Worm (Caenorhabditis elegans) whole organism, L1 larva: Measurements from ENCODE around the gene C07B5.4.

Experiments used
- Y116A8C.19 ChIP-seq: sonication (generic microtip); optimal IDR thresholded peaks from 2 replicates; lab custom pipeline; 2016; ENCODE audit warnings: missing compliant biosample characterization, missing genetic modification characterization, borderline replicate concordance
- alr-1 ChIP-seq: fragments of 200-800 bp; sonication (Bioruptor generic); optimal IDR thresholded peaks from 2 replicates; lab custom pipeline; 2018; ENCODE audit warnings: borderline replicate concordance, mild to moderate bottlenecking, missing genetic modification characterization, missing compliant biosample characterization
- blmp-1 ChIP-seq: fragments of 150-350 bp; optimal IDR thresholded peaks from 2 replicates; lab custom pipeline; 2014; ENCODE audit warnings: missing biosample characterization, missing genetic modification characterization
- ceh-63 ChIP-seq: fragments of 200-800 bp; sonication (Bioruptor generic); optimal IDR thresholded peaks from 2 replicates; lab custom pipeline; 2018; ENCODE audit warnings: mild to moderate bottlenecking, missing genetic modification characterization, missing compliant biosample characterization
- ceh-8 ChIP-seq: fragments of 200-800 bp; sonication (Bioruptor generic); optimal IDR thresholded peaks from 2 replicates; lab custom pipeline; 2018; ENCODE audit warnings: mild to moderate bottlenecking, missing genetic modification characterization, moderate library complexity, missing compliant biosample characterization
- ceh-88 ChIP-seq: fragments of 200-800 bp; sonication (Bioruptor generic); IDR thresholded peaks from 2 replicates; pipeline ENCODE4 v1.3.6; 2022; ENCODE audit warnings: missing genetic modification characterization, missing compliant biosample characterization
- ceh-90 ChIP-seq: sonication (generic microtip); optimal IDR thresholded peaks from 2 replicates; lab custom pipeline; 2016; ENCODE audit warnings: missing genetic modification characterization, missing compliant biosample characterization
- dpl-1 ChIP-seq, 3 experiments: fragments of 150-350 bp in 2 of 3; sonication (generic microtip) in 1 of 3; optimal IDR thresholded peaks; 2 replicates each; lab custom pipeline; 2014 to 2017; ENCODE audit warnings: missing biosample characterization in 3 of 3, missing genetic modification characterization in 3 of 3, missing genetic modification reagents in 3 of 3
- dsc-1 ChIP-seq: sonication (generic microtip); optimal IDR thresholded peaks from 2 replicates; lab custom pipeline; 2016; ENCODE audit warnings: mild to moderate bottlenecking, missing genetic modification characterization, missing compliant biosample characterization
- efl-1 ChIP-seq, 4 experiments: fragments of 150-350 bp; optimal IDR thresholded peaks in 3 of 4; peaks in 1 of 4; 1 replicate in 1 of 4; 2 replicates in 3 of 4; lab custom pipeline; 2014; ENCODE audit warnings: missing biosample characterization in 2 of 4, missing genetic modification characterization in 2 of 4, missing genetic modification reagents in 2 of 4
- egl-13 ChIP-seq: sonication (generic microtip); optimal IDR thresholded peaks from 2 replicates; lab custom pipeline; 2016; ENCODE audit warnings: missing genotype, missing genetic modification reagents, missing genetic modification characterization, missing compliant biosample characterization
- elt-3 ChIP-seq, 6 experiments: fragments of 150-350 bp in 1 of 6; sonication (generic microtip); optimal IDR thresholded peaks; 2 replicates each; lab custom pipeline; 2017 to 2018; ENCODE audit warnings: missing biosample characterization in 6 of 6, missing genetic modification characterization in 6 of 6, inconsistent platforms in 1 of 6
- fkh-4 ChIP-seq: sonication (generic microtip); optimal IDR thresholded peaks from 2 replicates; lab custom pipeline; 2016; ENCODE audit warnings: missing compliant biosample characterization, missing genetic modification characterization, borderline replicate concordance
- fkh-8 ChIP-seq: sonication (generic microtip); optimal IDR thresholded peaks from 2 replicates; lab custom pipeline; 2016; ENCODE audit warnings: mild to moderate bottlenecking, missing genetic modification characterization, missing compliant biosample characterization
- fos-1 ChIP-seq: fragments of 150-350 bp; optimal IDR thresholded peaks from 2 replicates; lab custom pipeline; 2014; ENCODE audit warnings: missing biosample characterization, missing genetic modification characterization
- grh-1 ChIP-seq: fragments of 200-800 bp; sonication (Bioruptor generic); IDR thresholded peaks from 2 replicates; pipeline ENCODE4 v1.3.6; 2022; ENCODE audit warnings: missing genetic modification reagents, missing genetic modification characterization, missing compliant biosample characterization
- hlh-4 ChIP-seq: sonication (generic microtip); optimal IDR thresholded peaks from 2 replicates; lab custom pipeline; 2016; ENCODE audit warnings: mild to moderate bottlenecking, missing genetic modification characterization, missing compliant biosample characterization
- lin-14 ChIP-seq: fragments of 200-800 bp; sonication (Bioruptor generic); optimal IDR thresholded peaks from 2 replicates; lab custom pipeline; 2018; ENCODE audit warnings: mild to moderate bottlenecking, missing genetic modification characterization, moderate library complexity, missing compliant biosample characterization
- lin-35 ChIP-seq, 2 experiments: fragments of 150-350 bp; optimal IDR thresholded peaks; 2 replicates each; lab custom pipeline; 2014; ENCODE audit warnings: missing biosample characterization in 2 of 2, missing genetic modification characterization in 2 of 2, missing genetic modification reagents in 2 of 2
- lsy-2 ChIP-seq, 2 experiments: fragments of 150-350 bp; optimal IDR thresholded peaks; 2 replicates each; lab custom pipeline; 2014; ENCODE audit warnings: missing biosample characterization in 2 of 2, missing genetic modification characterization in 2 of 2
- mab-9 ChIP-seq: fragments of 200-800 bp; sonication (Bioruptor generic); IDR thresholded peaks from 2 replicates; pipeline ENCODE4 v1.3.6; 2022; ENCODE audit warnings: missing genetic modification reagents, missing genetic modification characterization, missing compliant biosample characterization
- mdl-1 ChIP-seq, 2 experiments: fragments of 150-350 bp; optimal IDR thresholded peaks; 2 replicates each; lab custom pipeline; 2014 to 2017; ENCODE audit warnings: missing biosample characterization in 2 of 2, missing genetic modification characterization in 2 of 2, inconsistent platforms in 1 of 2
- mep-1 ChIP-seq: fragments of 150-350 bp; optimal IDR thresholded peaks from 2 replicates; lab custom pipeline; 2014; ENCODE audit warnings: missing biosample characterization, missing genetic modification characterization
- nhr-19 ChIP-seq: fragments of 200-800 bp; sonication (Bioruptor generic); conservative IDR thresholded peaks from 2 replicates; pipeline ENCODE4 v1.3.6; 2022; ENCODE audit warnings: missing genetic modification characterization, missing compliant biosample characterization
- nhr-20 ChIP-seq: sonication (generic microtip); optimal IDR thresholded peaks from 2 replicates; lab custom pipeline; 2016; ENCODE audit warnings: mild to moderate bottlenecking, missing genetic modification characterization, missing compliant biosample characterization
- nhr-237 ChIP-seq: fragments of 150-350 bp; optimal IDR thresholded peaks from 2 replicates; lab custom pipeline; 2014; ENCODE audit warnings: missing biosample characterization, missing genetic modification characterization
- nhr-47 ChIP-seq: sonication (generic microtip); optimal IDR thresholded peaks from 2 replicates; lab custom pipeline; 2016; ENCODE audit warnings: mild to moderate bottlenecking, missing genetic modification characterization, moderate library complexity, missing compliant biosample characterization
- nhr-71 ChIP-seq: sonication (generic microtip); optimal IDR thresholded peaks from 2 replicates; lab custom pipeline; 2016; ENCODE audit warnings: mild to moderate bottlenecking, missing genetic modification characterization, moderate library complexity, missing compliant biosample characterization
- nhr-85 ChIP-seq: sonication (generic microtip); peaks from one replicate; lab custom pipeline; 2016; ENCODE audit warnings: missing genetic modification characterization, inconsistent platforms, missing compliant biosample characterization
- nhr-90 ChIP-seq: sonication (generic microtip); optimal IDR thresholded peaks from 2 replicates; lab custom pipeline; 2016; ENCODE audit warnings: mild to moderate bottlenecking, missing genetic modification characterization, missing compliant biosample characterization; ENCODE audit not compliant: poor library complexity
- pag-3 ChIP-seq: sonication (generic microtip); optimal IDR thresholded peaks from 2 replicates; lab custom pipeline; 2017; ENCODE audit warnings: missing genetic modification characterization, mild to moderate bottlenecking, missing compliant biosample characterization, antibody characterized with exemption, borderline replicate concordance; ENCODE audit not compliant: insufficient read depth
- pqm-1 ChIP-seq: sonication (generic microtip); optimal IDR thresholded peaks from 3 replicates; lab custom pipeline; 2017; ENCODE audit warnings: missing biosample characterization, missing genetic modification characterization
- rnt-1 ChIP-seq: sonication (generic microtip); optimal IDR thresholded peaks from 2 replicates; lab custom pipeline; 2016; ENCODE audit warnings: mild to moderate bottlenecking, missing genetic modification characterization, moderate library complexity, missing compliant biosample characterization
- skn-1 ChIP-seq: fragments of 150-350 bp; optimal IDR thresholded peaks from 2 replicates; lab custom pipeline; 2014; ENCODE audit warnings: missing biosample characterization, missing genetic modification characterization
- snu-23 ChIP-seq: sonication (generic microtip); optimal IDR thresholded peaks from 2 replicates; lab custom pipeline; 2016; ENCODE audit warnings: missing genetic modification characterization, missing compliant biosample characterization
- sup-37 ChIP-seq: fragments of 200-800 bp; sonication (Bioruptor generic); optimal IDR thresholded peaks from 2 replicates; lab custom pipeline; 2018; ENCODE audit warnings: mild to moderate bottlenecking, missing genetic modification characterization, missing compliant biosample characterization
- swsn-7 ChIP-seq: sonication (generic microtip); optimal IDR thresholded peaks from 2 replicates; lab custom pipeline; 2016; ENCODE audit warnings: missing genetic modification characterization, missing compliant biosample characterization
- tbx-2 ChIP-seq: sonication (generic microtip); optimal IDR thresholded peaks from 2 replicates; lab custom pipeline; 2016; ENCODE audit warnings: missing genetic modification characterization, missing compliant biosample characterization
- unc-130 ChIP-seq: fragments of 150-350 bp; optimal IDR thresholded peaks from 2 replicates; lab custom pipeline; 2017; ENCODE audit warnings: missing biosample characterization, missing genetic modification characterization, inconsistent platforms

Gene C07B5.4

DNA sequence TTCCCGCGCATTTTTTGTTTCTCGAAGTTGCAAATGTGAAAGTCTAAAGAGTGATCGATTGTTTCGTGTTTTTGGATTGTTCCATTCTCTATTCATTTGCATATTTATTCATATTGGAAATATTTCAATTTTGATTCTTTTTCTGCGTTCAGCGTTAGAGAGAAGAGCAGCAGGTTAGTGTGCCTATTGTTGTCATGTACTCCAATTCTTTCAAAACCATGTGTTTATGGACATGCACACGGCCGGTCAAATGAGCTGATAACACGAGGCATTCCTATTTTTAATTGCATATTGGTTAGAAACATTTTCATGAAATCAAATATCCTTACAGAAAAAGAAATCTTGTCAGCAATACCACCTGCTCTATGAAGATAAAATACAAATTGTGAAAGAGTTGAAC is 2.2 kb downstream of the C07B5.4 start:
- TF ChIP-seq ceh-63 (GFP tag; lab: Kevin White, UChicago) (no peak), pag-3 (tag; lab: Kevin White, UChicago) (no peak), nhr-71 (tag; lab: Kevin White, UChicago) (no peak), hlh-4 (tag; lab: Kevin White, UChicago) (no peak), Y116A8C.19 (tag; lab: Kevin White, UChicago) (no peak), alr-1 (no peak), mab-9 (GFP tag; lab: Robert Waterston, UW) (no peak), nhr-90 (tag; lab: Kevin White, UChicago) (no peak)
- TF ChIP-seq, all 84 proteins: peak for 0

DNA sequence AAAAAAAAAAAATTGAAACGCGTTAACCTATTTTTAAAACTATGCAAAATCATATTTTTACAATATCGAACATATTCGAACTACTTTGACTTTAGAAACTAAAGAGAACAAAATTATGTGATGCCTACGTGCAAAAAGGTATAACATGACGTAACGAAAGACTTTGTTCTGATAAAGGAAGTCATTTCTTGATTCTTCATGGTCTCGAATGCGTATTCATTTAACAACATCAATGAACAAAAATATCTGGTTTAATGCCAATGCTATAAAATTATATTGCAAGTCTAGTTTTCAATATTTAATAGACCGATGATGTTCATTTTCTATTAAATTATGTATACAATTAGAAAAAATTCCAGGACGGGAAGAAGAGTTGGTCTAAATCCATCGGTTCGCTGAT is 6.5 kb downstream of the C07B5.4 start:
- no peak for TF ChIP-seq fos-1 (tag; lab: Kevin White, UChicago)
- TF ChIP-seq pqm-1, result no peak
- TF ChIP-seq nhr-20, result peak; percentile 2
- peak; percentile 64 for TF ChIP-seq nhr-85 (tag; lab: Kevin White, UChicago)
- peak; percentile 16 for TF ChIP-seq nhr-71 (tag; lab: Kevin White, UChicago)
- TF ChIP-seq snu-23 (GFP tag; lab: Kevin White, UChicago), result no peak
- TF ChIP-seq nhr-90 (tag; lab: Kevin White, UChicago), result peak; percentile 14
- TF ChIP-seq unc-130, result no peak
- TF ChIP-seq sup-37 (GFP tag; lab: Kevin White, UChicago), result no peak
- TF ChIP-seq ceh-8 (GFP tag; lab: Kevin White, UChicago), result no peak

DNA sequence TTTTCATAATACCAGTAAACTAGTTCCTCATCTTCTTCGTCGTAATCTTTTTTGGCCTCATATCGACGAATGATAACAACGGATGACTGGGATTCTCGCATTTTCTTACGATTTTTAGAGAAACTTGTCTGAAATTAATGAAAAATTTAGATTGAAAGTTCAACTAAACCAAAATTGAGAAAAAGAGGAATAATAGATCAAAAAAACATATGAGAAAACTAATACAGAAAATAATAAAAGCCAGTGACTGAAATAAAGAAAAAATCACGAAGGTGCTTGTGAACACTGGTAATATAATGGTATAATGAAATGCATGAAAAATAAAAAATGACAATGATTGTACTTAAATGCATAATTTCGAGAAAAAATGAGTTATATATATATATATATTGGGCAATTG is 7.2 kb downstream of the C07B5.4 start, which contains the start of gene C07B5.8:
C07B5.8 (minus strand) TSS at position 101 of the 400 bp plus-strand sequence.
- TF ChIP-seq egl-13 (tag; lab: Kevin White, UChicago), result no peak
- TF ChIP-seq ceh-90 (tag; lab: Kevin White, UChicago), result no peak
- no peak for TF ChIP-seq nhr-19 (GFP tag; lab: Robert Waterston, UW)
- TF ChIP-seq, all 84 proteins: peak for 0

DNA sequence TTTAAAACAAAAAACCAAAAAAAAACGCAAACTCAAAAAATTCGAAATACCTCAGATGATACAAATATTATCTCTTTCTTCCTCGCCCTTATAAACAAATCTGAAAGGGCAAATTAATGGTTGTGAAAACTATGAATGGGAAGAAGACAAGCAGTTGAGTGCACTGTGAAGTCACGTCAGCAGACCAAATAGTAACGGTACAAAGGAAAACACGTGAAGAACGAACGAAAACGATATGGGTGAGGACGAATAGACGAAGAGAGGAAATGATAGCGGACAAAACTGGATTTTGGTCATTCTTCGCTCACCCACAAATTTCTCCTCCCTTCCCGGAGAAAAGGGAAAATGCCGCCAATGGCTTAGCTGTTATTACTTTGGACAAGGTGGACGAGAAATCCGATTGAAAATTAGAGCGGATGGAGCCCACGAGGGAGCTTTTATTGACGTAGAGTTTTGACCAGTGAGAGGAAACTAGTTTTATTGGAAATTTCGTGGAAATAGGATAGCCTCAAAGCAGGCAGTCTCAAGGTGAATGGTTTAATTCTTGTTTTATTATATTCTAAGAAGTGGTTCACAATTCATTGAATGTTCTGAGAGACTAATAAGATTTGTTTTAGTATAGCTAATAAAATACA is 8.2 kb downstream of the C07B5.4 start:
- no peak for TF ChIP-seq ceh-88 (GFP tag; lab: Robert Waterston, UW)
- peak; percentile 39 for TF ChIP-seq grh-1 (GFP tag; lab: Robert Waterston, UW)
- no peak for TF ChIP-seq ceh-63 (GFP tag; lab: Kevin White, UChicago)
- TF ChIP-seq swsn-7 (tag; lab: Kevin White, UChicago), result no peak
- peak in 1 of 2 experiments; percentile 38 for TF ChIP-seq lin-35 (GFP tag; optimal IDR thresholded peaks at IDR 0.05; lab: Kevin White, UChicago)
- peak in 1 of 2 experiments; percentile 1 for TF ChIP-seq lsy-2 (tag; optimal IDR thresholded peaks at IDR 0.05; lab: Kevin White, UChicago)
- TF ChIP-seq blmp-1 (tag; lab: Kevin White, UChicago), result peak; percentile 96
- peak in 5 of 6 experiments; percentile 26 to 91 (median 35) for TF ChIP-seq elt-3 (tag; optimal IDR thresholded peaks at IDR 0.05; lab: Kevin White, UChicago)
- TF ChIP-seq efl-1 (optimal IDR thresholded peaks at IDR 0.05; lab: Kevin White, UChicago), result no peak
- no peak for TF ChIP-seq efl-1 (GFP tag; optimal IDR thresholded peaks at IDR 0.05 in 1 of 2; lab: Kevin White, UChicago)
- TF ChIP-seq nhr-20, result peak; percentile 69
- TF ChIP-seq nhr-71 (tag; lab: Kevin White, UChicago), result peak; percentile 41
- TF ChIP-seq fkh-8 (tag; lab: Kevin White, UChicago), result peak; percentile 62
- TF ChIP-seq tbx-2 (tag; lab: Kevin White, UChicago), result peak; percentile 36
- TF ChIP-seq nhr-237 (tag; lab: Kevin White, UChicago), result no peak
- no peak for TF ChIP-seq dpl-1 (GFP tag; optimal IDR thresholded peaks at IDR 0.05; lab: Kevin White, UChicago)
- TF ChIP-seq mdl-1 (tag; optimal IDR thresholded peaks at IDR 0.05; lab: Kevin White, UChicago), result peak in 1 of 2 experiments; percentile 62
- TF ChIP-seq fkh-4 (tag; lab: Kevin White, UChicago), result peak; percentile 2
- TF ChIP-seq nhr-19 (GFP tag; lab: Robert Waterston, UW), result 0 out of 2 replicates have a peak, but pooled peaks have one; percentile 17
- peak; percentile 49 for TF ChIP-seq lin-14 (GFP tag; lab: Kevin White, UChicago)
- TF ChIP-seq dsc-1 (tag; lab: Kevin White, UChicago), result peak; percentile 96
- TF ChIP-seq mep-1 (tag; lab: Kevin White, UChicago), result peak; percentile 31
- peak; percentile 37 for TF ChIP-seq nhr-47 (tag; lab: Kevin White, UChicago)
- TF ChIP-seq snu-23 (GFP tag; lab: Kevin White, UChicago), result peak; percentile 60
- TF ChIP-seq nhr-90 (tag; lab: Kevin White, UChicago), result peak; percentile 17
- peak; percentile 1 for TF ChIP-seq rnt-1 (tag; lab: Kevin White, UChicago)
- TF ChIP-seq skn-1 (tag; lab: Kevin White, UChicago), result no peak
- TF ChIP-seq nhr-85 (tag; lab: Kevin White, UChicago), result peak; percentile 90
